Fruit fly (Drosophila melanogaster): ENCODE results near the gene Papss.
A peak's percentile ranks its signal among the peaks of the same experiment; 100 is the strongest.

dm6 chr3L:19869698-19870097 is 24.6 kb downstream of the Papss start:
- no peak for TF ChIP-seq Pif1B (GFP tag; optimal IDR thresholded peaks at IDR 0.05)
- no peak for TF ChIP-seq rn (GFP tag; IDR thresholded peaks at IDR 0.05)
- no peak for TF ChIP-seq CG15710 (tag; optimal IDR thresholded peaks at IDR 0.05)
- no peak for TF ChIP-seq D1 (tag; optimal IDR thresholded peaks at IDR 0.05)
- TF ChIP-seq CG9948 (tag; optimal IDR thresholded peaks at IDR 0.05) = no peak
- TF ChIP-seq gl (tag; optimal IDR thresholded peaks at IDR 0.05) = peak; percentile 29

All from whole organism, pupa.